Worm (Caenorhabditis elegans) whole organism, L1 larva: ENCODE results near the gene F08G2.5.

Experiments used
- C34B4.2 ChIP-seq: sonication (generic microtip); optimal IDR thresholded peaks from 2 replicates; lab custom pipeline; 2017; ENCODE audit warnings: mild to moderate bottlenecking, missing genetic modification characterization, missing compliant biosample characterization
- blmp-1 ChIP-seq: fragments of 150-350 bp; optimal IDR thresholded peaks from 2 replicates; lab custom pipeline; 2014; ENCODE audit warnings: missing biosample characterization, missing genetic modification characterization
- ceh-8 ChIP-seq: fragments of 200-800 bp; sonication (Bioruptor generic); optimal IDR thresholded peaks from 2 replicates; lab custom pipeline; 2018; ENCODE audit warnings: mild to moderate bottlenecking, missing genetic modification characterization, moderate library complexity, missing compliant biosample characterization
- dsc-1 ChIP-seq: sonication (generic microtip); optimal IDR thresholded peaks from 2 replicates; lab custom pipeline; 2016; ENCODE audit warnings: mild to moderate bottlenecking, missing genetic modification characterization, missing compliant biosample characterization
- efl-1 ChIP-seq, 4 experiments: fragments of 150-350 bp; optimal IDR thresholded peaks in 3 of 4; peaks in 1 of 4; 1 replicate in 1 of 4; 2 replicates in 3 of 4; lab custom pipeline; 2014; ENCODE audit warnings: missing biosample characterization in 2 of 4, missing genetic modification characterization in 2 of 4, missing genetic modification reagents in 2 of 4
- egl-13 ChIP-seq: sonication (generic microtip); optimal IDR thresholded peaks from 2 replicates; lab custom pipeline; 2016; ENCODE audit warnings: missing genotype, missing genetic modification reagents, missing genetic modification characterization, missing compliant biosample characterization
- elt-3 ChIP-seq, 6 experiments: fragments of 150-350 bp in 1 of 6; sonication (generic microtip); optimal IDR thresholded peaks; 2 replicates each; lab custom pipeline; 2017 to 2018; ENCODE audit warnings: missing biosample characterization in 6 of 6, missing genetic modification characterization in 6 of 6, inconsistent platforms in 1 of 6
- fkh-4 ChIP-seq: sonication (generic microtip); optimal IDR thresholded peaks from 2 replicates; lab custom pipeline; 2016; ENCODE audit warnings: missing compliant biosample characterization, missing genetic modification characterization, borderline replicate concordance
- hlh-17 ChIP-seq: fragments of 200-800 bp; sonication (Bioruptor generic); optimal IDR thresholded peaks from 2 replicates; lab custom pipeline; 2018; ENCODE audit warnings: missing genetic modification characterization, mild to moderate bottlenecking, missing compliant biosample characterization, moderate library complexity, borderline replicate concordance
- lin-14 ChIP-seq: fragments of 200-800 bp; sonication (Bioruptor generic); optimal IDR thresholded peaks from 2 replicates; lab custom pipeline; 2018; ENCODE audit warnings: mild to moderate bottlenecking, missing genetic modification characterization, moderate library complexity, missing compliant biosample characterization
- lin-35 ChIP-seq, 2 experiments: fragments of 150-350 bp; optimal IDR thresholded peaks; 2 replicates each; lab custom pipeline; 2014; ENCODE audit warnings: missing biosample characterization in 2 of 2, missing genetic modification characterization in 2 of 2, missing genetic modification reagents in 2 of 2
- lsy-2 ChIP-seq, 2 experiments: fragments of 150-350 bp; optimal IDR thresholded peaks; 2 replicates each; lab custom pipeline; 2014; ENCODE audit warnings: missing biosample characterization in 2 of 2, missing genetic modification characterization in 2 of 2
- nhr-19 ChIP-seq: fragments of 200-800 bp; sonication (Bioruptor generic); conservative IDR thresholded peaks from 2 replicates; pipeline ENCODE4 v1.3.6; 2022; ENCODE audit warnings: missing genetic modification characterization, missing compliant biosample characterization
- nhr-47 ChIP-seq: sonication (generic microtip); optimal IDR thresholded peaks from 2 replicates; lab custom pipeline; 2016; ENCODE audit warnings: mild to moderate bottlenecking, missing genetic modification characterization, moderate library complexity, missing compliant biosample characterization
- nhr-71 ChIP-seq: sonication (generic microtip); optimal IDR thresholded peaks from 2 replicates; lab custom pipeline; 2016; ENCODE audit warnings: mild to moderate bottlenecking, missing genetic modification characterization, moderate library complexity, missing compliant biosample characterization
- nhr-85 ChIP-seq: sonication (generic microtip); peaks from one replicate; lab custom pipeline; 2016; ENCODE audit warnings: missing genetic modification characterization, inconsistent platforms, missing compliant biosample characterization
- pag-3 ChIP-seq: sonication (generic microtip); optimal IDR thresholded peaks from 2 replicates; lab custom pipeline; 2017; ENCODE audit warnings: missing genetic modification characterization, mild to moderate bottlenecking, missing compliant biosample characterization, antibody characterized with exemption, borderline replicate concordance; ENCODE audit not compliant: insufficient read depth
- pax-3 ChIP-seq: fragments of 200-800 bp; sonication (Bioruptor generic); optimal IDR thresholded peaks from 2 replicates; lab custom pipeline; 2018; ENCODE audit warnings: mild to moderate bottlenecking, missing genetic modification characterization, moderate library complexity, missing compliant biosample characterization
- pqm-1 ChIP-seq: sonication (generic microtip); optimal IDR thresholded peaks from 3 replicates; lab custom pipeline; 2017; ENCODE audit warnings: missing biosample characterization, missing genetic modification characterization
- rnt-1 ChIP-seq: sonication (generic microtip); optimal IDR thresholded peaks from 2 replicates; lab custom pipeline; 2016; ENCODE audit warnings: mild to moderate bottlenecking, missing genetic modification characterization, moderate library complexity, missing compliant biosample characterization
- snpc-4 ChIP-seq: fragments of 150-350 bp; optimal IDR thresholded peaks from 2 replicates; lab custom pipeline; 2014; ENCODE audit warnings: missing biosample characterization, missing genetic modification characterization
- snu-23 ChIP-seq: sonication (generic microtip); optimal IDR thresholded peaks from 2 replicates; lab custom pipeline; 2016; ENCODE audit warnings: missing genetic modification characterization, missing compliant biosample characterization
- sup-37 ChIP-seq: fragments of 200-800 bp; sonication (Bioruptor generic); optimal IDR thresholded peaks from 2 replicates; lab custom pipeline; 2018; ENCODE audit warnings: mild to moderate bottlenecking, missing genetic modification characterization, missing compliant biosample characterization
- unc-130 ChIP-seq: fragments of 150-350 bp; optimal IDR thresholded peaks from 2 replicates; lab custom pipeline; 2017; ENCODE audit warnings: missing biosample characterization, missing genetic modification characterization, inconsistent platforms
- unc-30 ChIP-seq: sonication (generic microtip); optimal IDR thresholded peaks from 2 replicates; lab custom pipeline; 2017; ENCODE audit warnings: missing biosample characterization, missing genetic modification characterization
- unc-62 ChIP-seq: fragments of 150-350 bp; optimal IDR thresholded peaks from 2 replicates; lab custom pipeline; 2014; ENCODE audit warnings: missing biosample characterization, missing genetic modification reagents, missing genetic modification characterization
- unc-86 ChIP-seq: sonication (generic microtip); optimal IDR thresholded peaks from 2 replicates; lab custom pipeline; 2016; ENCODE audit warnings: missing genetic modification characterization, missing compliant biosample characterization
- vab-15 ChIP-seq: sonication (generic microtip); optimal IDR thresholded peaks from 2 replicates; lab custom pipeline; 2017; ENCODE audit warnings: missing genotype, mild to moderate bottlenecking, missing genetic modification characterization, missing compliant biosample characterization
- xbp-1 ChIP-seq: sonication (generic microtip); optimal IDR thresholded peaks from 2 replicates; lab custom pipeline; 2016; ENCODE audit warnings: missing genetic modification characterization, missing compliant biosample characterization
- zip-4 ChIP-seq: fragments of 200-800 bp; sonication (Bioruptor generic); optimal IDR thresholded peaks from 2 replicates; lab custom pipeline; 2018; ENCODE audit warnings: mild to moderate bottlenecking, missing genetic modification characterization, moderate library complexity, missing compliant biosample characterization

F08G2.5 gene

DNA sequence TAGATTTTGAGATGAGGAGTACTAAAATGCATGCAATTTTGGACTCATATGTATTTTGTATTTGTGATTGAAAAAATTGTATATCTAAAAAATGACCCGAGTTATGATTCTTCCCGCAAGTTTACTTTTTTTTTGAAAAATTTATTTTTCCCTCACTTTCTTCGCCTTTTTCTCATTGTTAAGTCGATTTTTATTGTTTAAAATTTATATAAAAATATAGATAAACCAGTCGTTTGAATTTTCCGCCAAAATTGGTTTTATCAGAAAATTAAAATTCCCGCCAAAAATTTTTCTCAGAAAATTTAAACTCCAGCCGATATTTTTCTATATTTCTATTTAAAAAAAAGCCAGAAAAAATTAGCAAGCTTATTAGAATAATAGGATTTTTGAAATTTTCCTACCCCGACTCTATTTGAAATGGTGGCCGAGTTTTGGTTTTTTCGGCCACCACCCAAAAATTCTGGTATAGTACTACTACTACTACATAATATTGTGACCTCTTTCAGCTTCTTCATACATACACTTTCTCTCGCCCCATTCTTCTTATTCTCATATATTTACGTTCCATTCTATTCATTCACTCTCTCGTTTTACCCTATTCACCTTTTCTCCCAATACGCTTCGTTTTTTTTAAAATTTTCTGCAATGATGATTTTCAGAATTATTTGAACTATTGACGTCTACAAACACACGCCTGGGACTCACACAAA lies 41.7 kb downstream of the F08G2.5 start, which contains the start of gene ZK131.11:
ZK131.11 (plus strand) TSS at position 660 of the 710 bp plus-strand sequence.
- no peak for TF ChIP-seq blmp-1 (tag; lab: Kevin White, UChicago)
- TF ChIP-seq unc-86 (tag; lab: Kevin White, UChicago): no peak
- no peak for TF ChIP-seq unc-30
- no peak for TF ChIP-seq nhr-85 (tag; lab: Kevin White, UChicago)
- TF ChIP-seq hlh-17 (GFP tag; lab: Kevin White, UChicago): no peak
- no peak for TF ChIP-seq nhr-47
- no peak for TF ChIP-seq pax-3 (tag; lab: Kevin White, UChicago)
- no peak for TF ChIP-seq snpc-4 (tag; lab: Kevin White, UChicago)
- no peak for TF ChIP-seq unc-62 (GFP tag; lab: Kevin White, UChicago)
- no peak for TF ChIP-seq zip-4 (GFP tag; lab: Kevin White, UChicago)
- TF ChIP-seq, all 84 proteins: peak for 0

ce11 chrII:13790701-13791100 lies 42.7 kb downstream of the F08G2.5 start:
- TF ChIP-seq ceh-8 (GFP tag; lab: Kevin White, UChicago): peak; percentile 11

DNA sequence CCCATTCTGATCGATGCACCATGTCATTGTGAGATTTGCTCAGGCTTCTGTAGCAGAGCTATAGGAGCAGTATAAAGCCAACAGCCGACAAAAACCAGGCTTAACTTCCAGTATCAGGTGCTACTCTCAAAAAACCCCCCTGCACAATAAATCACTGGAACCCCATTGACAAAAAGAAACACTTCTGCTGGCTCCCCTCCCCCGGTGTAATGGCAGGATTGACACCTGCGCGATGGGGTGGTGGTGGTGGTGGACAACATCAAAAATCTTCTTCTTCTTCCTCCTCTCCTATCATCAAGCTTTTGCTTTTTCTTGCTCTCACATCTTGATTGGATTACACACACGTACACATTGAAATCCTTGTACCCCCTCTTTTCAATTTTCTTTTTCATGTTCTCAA lies 43.7 kb downstream of the F08G2.5 start:
- TF ChIP-seq blmp-1 (tag; lab: Kevin White, UChicago) (no peak), snu-23 (peak; percentile 5), unc-130 (tag; lab: Kevin White, UChicago) (peak; percentile 17), dsc-1 (tag; lab: Kevin White, UChicago) (peak; percentile 68), xbp-1 (tag; lab: Kevin White, UChicago) (no peak), nhr-85 (tag; lab: Kevin White, UChicago) (no peak), lsy-2 (tag; optimal IDR thresholded peaks at IDR 0.05; lab: Kevin White, UChicago) (peak in 1 of 2 experiments; percentile 2), rnt-1 (peak; percentile 55), efl-1 (optimal IDR thresholded peaks at IDR 0.05; lab: Kevin White, UChicago) (no peak), efl-1 (GFP tag; optimal IDR thresholded peaks at IDR 0.05 in 1 of 2; lab: Kevin White, UChicago) (peak in 1 of 2 experiments; percentile 2), pag-3 (tag; lab: Kevin White, UChicago) (peak; percentile 49), nhr-71 (peak; percentile 37), nhr-19 (GFP tag; lab: Robert Waterston, UW) (peak; percentile 21; the same call in 1 of the 2 replicates), lin-14 (GFP tag; lab: Kevin White, UChicago) (peak; percentile 61)

- no peak for TF ChIP-seq snu-23
- TF ChIP-seq lin-14 (GFP tag; lab: Kevin White, UChicago): peak; percentile 61
- no peak for TF ChIP-seq elt-3 (tag; optimal IDR thresholded peaks at IDR 0.05; lab: Kevin White, UChicago)
- TF ChIP-seq unc-86 (tag; lab: Kevin White, UChicago): no peak
- peak; percentile 94 for TF ChIP-seq dsc-1 (tag; lab: Kevin White, UChicago)
- peak; percentile 54 for TF ChIP-seq fkh-4 (tag; lab: Kevin White, UChicago)
- no peak for TF ChIP-seq lin-35 (GFP tag; optimal IDR thresholded peaks at IDR 0.05; lab: Kevin White, UChicago)
- TF ChIP-seq pqm-1 (tag; lab: Kevin White, UChicago): no peak
- peak; percentile 22 for TF ChIP-seq nhr-71
- no peak for TF ChIP-seq blmp-1 (tag; lab: Kevin White, UChicago)
- peak in 1 of 2 experiments; percentile 19 for TF ChIP-seq lsy-2 (tag; optimal IDR thresholded peaks at IDR 0.05; lab: Kevin White, UChicago)
- TF ChIP-seq snpc-4 (tag; lab: Kevin White, UChicago): peak; percentile 63
These were observed 44.6 kb downstream of the F08G2.5 start for ce11 chrII:13788813-13789212.

- no peak for TF ChIP-seq egl-13
- no peak for TF ChIP-seq sup-37 (GFP tag; lab: Kevin White, UChicago)
- no peak for TF ChIP-seq C34B4.2 (tag; lab: Kevin White, UChicago)
- no peak for TF ChIP-seq lin-14 (GFP tag; lab: Kevin White, UChicago)
- TF ChIP-seq snu-23: no peak
- TF ChIP-seq pax-3 (tag; lab: Kevin White, UChicago): no peak
- TF ChIP-seq vab-15 (tag; lab: Kevin White, UChicago): no peak
- TF ChIP-seq blmp-1 (tag; lab: Kevin White, UChicago): no peak
- no peak for TF ChIP-seq dsc-1 (tag; lab: Kevin White, UChicago)
- no peak for TF ChIP-seq lsy-2 (tag; optimal IDR thresholded peaks at IDR 0.05; lab: Kevin White, UChicago)
These were observed 46.5 kb downstream of the F08G2.5 start for ce11 chrII:13786899-13787298.
